Worm (Caenorhabditis elegans) whole organism, L3 larva: ENCODE data around the gene Y82E9BR.9.

Experiments
- ZK546.5 ChIP-seq: sonication (generic microtip); optimal IDR thresholded peaks from 2 replicates; lab custom pipeline; 2017; ENCODE audit warnings: missing biosample characterization, missing genetic modification characterization
- ceh-28 ChIP-seq: fragments of 150-350 bp; optimal IDR thresholded peaks from 2 replicates; lab custom pipeline; 2014; ENCODE audit warnings: missing biosample characterization, missing genetic modification reagents, missing genetic modification characterization
- ceh-9 ChIP-seq: sonication (generic microtip); optimal IDR thresholded peaks from 2 replicates; lab custom pipeline; 2018; ENCODE audit warnings: missing biosample characterization, missing genetic modification characterization
- elt-1 ChIP-seq: fragments of 150-350 bp; optimal IDR thresholded peaks from 2 replicates; lab custom pipeline; 2014; ENCODE audit warnings: missing biosample characterization, missing genetic modification characterization
- lin-39 ChIP-seq: fragments of 150-350 bp; optimal IDR thresholded peaks from 2 replicates; lab custom pipeline; 2018; ENCODE audit warnings: missing biosample characterization, missing genetic modification reagents, missing genetic modification characterization
- nhr-12 ChIP-seq: fragments of 150-350 bp; optimal IDR thresholded peaks from 2 replicates; lab custom pipeline; 2014; ENCODE audit warnings: missing biosample characterization, missing genetic modification characterization
- nhr-76 ChIP-seq: fragments of 150-350 bp; sonication (generic microtip); optimal IDR thresholded peaks from 5 replicates; lab custom pipeline; 2014; ENCODE audit warnings: missing biosample characterization, missing genetic modification characterization
- pha-4 ChIP-seq: fragments of 150-350 bp; optimal IDR thresholded peaks from 2 replicates; lab custom pipeline; 2014; ENCODE audit warnings: missing biosample characterization, missing genetic modification reagents, missing genetic modification characterization
- skn-1 ChIP-seq: fragments of 150-350 bp; optimal IDR thresholded peaks from 2 replicates; lab custom pipeline; 2014; ENCODE audit warnings: missing biosample characterization, missing genetic modification characterization
- tbx-2 ChIP-seq: sonication (generic microtip); optimal IDR thresholded peaks from 2 replicates; lab custom pipeline; 2016; ENCODE audit warnings: mild to moderate bottlenecking, missing genetic modification characterization, missing compliant biosample characterization

DNA sequence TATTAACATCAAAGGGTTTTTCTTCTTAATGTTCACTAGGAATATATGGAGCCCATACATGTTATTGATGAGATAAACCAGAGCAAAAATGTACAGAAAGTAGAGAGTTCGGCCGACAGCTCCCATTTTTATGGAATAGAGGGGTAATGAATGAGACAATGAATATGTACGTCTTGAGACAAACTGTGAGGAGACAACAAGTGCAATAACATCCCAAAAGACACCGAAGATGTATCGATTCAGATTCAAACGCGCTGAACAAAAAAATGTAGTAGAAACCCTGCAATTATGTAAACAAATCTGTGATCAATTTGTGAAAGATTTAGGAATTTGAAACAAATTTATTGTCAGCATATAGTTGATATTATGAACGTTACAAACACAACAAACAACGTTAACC, 12.6 kb downstream of the Y82E9BR.9 start:
- TF ChIP-seq ZK546.5 (tag; lab: Kevin White, UChicago) (no peak), elt-1 (tag; lab: Kevin White, UChicago) (no peak), nhr-76 (tag; lab: Kevin White, UChicago) (no peak), tbx-2 (tag; lab: Kevin White, UChicago) (no peak), pha-4 (no peak), ceh-28 (no peak), skn-1 (tag; lab: Kevin White, UChicago) (no peak), nhr-12 (tag; lab: Kevin White, UChicago) (no peak), ceh-9 (tag; lab: Kevin White, UChicago) (no peak), lin-39 (tag; lab: Kevin White, UChicago) (no peak)
